Fruit fly (Drosophila melanogaster) whole organism, wandering third instar larva: ENCODE data around the gene Gycbeta100B.

Source experiments
- Abd-B ChIP-seq: fragments of >200 bp; optimal IDR thresholded peaks from 2 replicates; lab custom pipeline; 2017; ENCODE audit warnings: missing biosample characterization, missing genetic modification characterization
- CrebA ChIP-seq: fragments of 200-800 bp; sonication (Bioruptor generic); optimal IDR thresholded peaks from 2 replicates; lab custom pipeline; 2016; ENCODE audit warnings: missing biosample characterization, mild to moderate bottlenecking, missing genetic modification characterization, borderline replicate concordance
- Dfd ChIP-seq: fragments of >200 bp; optimal IDR thresholded peaks from 2 replicates; lab custom pipeline; 2017; ENCODE audit warnings: missing biosample characterization, missing genetic modification characterization
- Dif ChIP-seq: fragments of 200-275, 200-300 bp; sonication (Bioruptor generic); optimal IDR thresholded peaks from 2 replicates; lab custom pipeline; 2018; ENCODE audit warnings: missing biosample characterization, missing genetic modification characterization; ENCODE audit not compliant: partially characterized antibody
- Hnf4 ChIP-seq: fragments of 200-800 bp; sonication (Bioruptor generic); optimal IDR thresholded peaks from 2 replicates; lab custom pipeline; 2016; ENCODE audit warnings: missing biosample characterization, mild to moderate bottlenecking, missing genetic modification characterization
- Hr78 ChIP-seq: fragments of >200 bp; optimal IDR thresholded peaks from 2 replicates; lab custom pipeline; 2017; ENCODE audit warnings: missing biosample characterization, missing genetic modification characterization
- Hr83 ChIP-seq: fragments of 200-300 bp; sonication (Bioruptor generic); optimal IDR thresholded peaks from 2 replicates; lab custom pipeline; 2016; ENCODE audit warnings: missing biosample characterization, mild to moderate bottlenecking, missing genetic modification characterization, moderate library complexity; ENCODE audit not compliant: poor library complexity, severe bottlenecking
- Jra ChIP-seq: sonication (Bioruptor generic); optimal IDR thresholded peaks from 2 replicates; lab custom pipeline; 2016; ENCODE audit warnings: missing biosample characterization, missing genetic modification characterization
- Mio ChIP-seq: sonication (Bioruptor generic); optimal IDR thresholded peaks from 2 replicates; lab custom pipeline; 2016; ENCODE audit warnings: missing biosample characterization, missing genetic modification characterization
- OdsH ChIP-seq: fragments of 200-800 bp; sonication (Bioruptor generic); optimal IDR thresholded peaks from 2 replicates; lab custom pipeline; 2016; ENCODE audit warnings: missing biosample characterization, mild to moderate bottlenecking, missing genetic modification characterization
- Sp1 ChIP-seq: fragments of 200-800 bp; sonication (Bioruptor generic); optimal IDR thresholded peaks from 3 replicates; lab custom pipeline; 2019; ENCODE audit warnings: missing biosample characterization, mild to moderate bottlenecking, missing genetic modification characterization, moderate library complexity
- Vsx2 ChIP-seq: fragments of 200-300, 225-300 bp; sonication (Bioruptor generic); optimal IDR thresholded peaks from 2 replicates; lab custom pipeline; 2018; ENCODE audit warnings: missing biosample characterization, missing genetic modification characterization; ENCODE audit not compliant: partially characterized antibody
- brk ChIP-seq: fragments of 200-800 bp; sonication (Bioruptor generic); optimal IDR thresholded peaks from 2 replicates; lab custom pipeline; 2016; ENCODE audit warnings: missing biosample characterization, mild to moderate bottlenecking, missing genetic modification characterization
- dl ChIP-seq, 2 experiments: fragments of 175-275, 200-275 bp in 1 of 2; fragments of 200-275 bp in 1 of 2; sonication (Bioruptor generic); optimal IDR thresholded peaks; lab custom pipeline; 2018; ENCODE audit warnings: mild to moderate bottlenecking in 2 of 2, missing biosample characterization in 2 of 2, missing genetic modification characterization in 2 of 2, moderate library complexity in 2 of 2; ENCODE audit not compliant: partially characterized antibody in 2 of 2, insufficient read depth in 1 of 2
- dmrt93B ChIP-seq: fragments of 200-800 bp; sonication (Bioruptor generic); optimal IDR thresholded peaks from 2 replicates; lab custom pipeline; 2018; ENCODE audit warnings: missing biosample characterization, mild to moderate bottlenecking, missing genetic modification characterization
- ey ChIP-seq: fragments of 200-800 bp; sonication (Bioruptor generic); optimal IDR thresholded peaks from 2 replicates; lab custom pipeline; 2016; ENCODE audit warnings: missing biosample characterization, missing genetic modification characterization
- foxo ChIP-seq, 2 experiments: fragments of 200-800 bp; sonication (Bioruptor generic); optimal IDR thresholded peaks; 2 replicates in 1 of 2; 3 replicates in 1 of 2; lab custom pipeline; 2016 to 2017; ENCODE audit warnings: missing biosample characterization in 2 of 2, missing genetic modification characterization in 2 of 2
- h ChIP-seq: fragments of 200-800 bp; sonication (Bioruptor generic); optimal IDR thresholded peaks from 3 replicates; lab custom pipeline; 2016; ENCODE audit warnings: missing biosample characterization, mild to moderate bottlenecking, missing genetic modification characterization
- jim ChIP-seq: fragments of 175-275, 200-325 bp; sonication (Bioruptor generic); optimal IDR thresholded peaks from 2 replicates; lab custom pipeline; 2016; ENCODE audit warnings: missing biosample characterization, mild to moderate bottlenecking, missing genetic modification characterization
- lola ChIP-seq: fragments of >200 bp; optimal IDR thresholded peaks from 2 replicates; lab custom pipeline; 2017; ENCODE audit warnings: missing biosample characterization, missing genetic modification characterization
- pan ChIP-seq: fragments of >200 bp; optimal IDR thresholded peaks from 2 replicates; lab custom pipeline; 2017
- psq ChIP-seq: fragments of 200-800 bp; sonication (Bioruptor generic); optimal IDR thresholded peaks from 3 replicates; lab custom pipeline; 2017; ENCODE audit warnings: missing biosample characterization, mild to moderate bottlenecking, missing genetic modification characterization, moderate library complexity
- rgr ChIP-seq: fragments of 200-800 bp; sonication (Bioruptor generic); optimal IDR thresholded peaks from 3 replicates; lab custom pipeline; 2016; ENCODE audit warnings: missing biosample characterization, mild to moderate bottlenecking, missing genetic modification characterization
- sage ChIP-seq: fragments of 200-800 bp; sonication (Bioruptor generic); optimal IDR thresholded peaks from 2 replicates; lab custom pipeline; 2016; ENCODE audit warnings: missing biosample characterization, mild to moderate bottlenecking, missing genetic modification characterization
- sv ChIP-seq: fragments of 200-800 bp; sonication (Bioruptor generic); optimal IDR thresholded peaks from 3 replicates; lab custom pipeline; 2016; ENCODE audit warnings: missing biosample characterization, missing genetic modification characterization
- usp ChIP-seq: fragments of >200 bp; optimal IDR thresholded peaks from 2 replicates; lab custom pipeline; 2017; ENCODE audit warnings: missing biosample characterization, missing genetic modification characterization
- woc ChIP-seq: sonication (Bioruptor generic); optimal IDR thresholded peaks from 2 replicates; lab custom pipeline; 2016; ENCODE audit warnings: missing biosample characterization, mild to moderate bottlenecking, missing genetic modification characterization

Gycbeta100B gene

dm6 chr3R:31097221-31097620 lies 37.0 kb upstream of the Gycbeta100B start, which contains the start of gene CG11317:
Gene CG11317 (minus strand): TSS chr3R:31097321.
- TF ChIP-seq usp (GFP tag; lab: Kevin White, UChicago) (no peak), Sp1 (GFP tag; lab: Kevin White, UChicago) (no peak), Hr83 (GFP tag; lab: Kevin White, UChicago) (no peak), Jra (GFP tag; lab: Kevin White, UChicago) (no peak), lola (no peak), Hr78 (GFP tag; lab: Kevin White, UChicago) (no peak), h (GFP tag; lab: Kevin White, UChicago) (no peak), woc (GFP tag; lab: Kevin White, UChicago) (no peak), sage (GFP tag; lab: Kevin White, UChicago) (no peak), Hnf4 (GFP tag; lab: Kevin White, UChicago) (no peak), Vsx2 (GFP tag; lab: Kevin White, UChicago) (no peak)

- TF ChIP-seq brk (GFP tag; lab: Kevin White, UChicago) (no peak), Hnf4 (GFP tag; lab: Kevin White, UChicago) (no peak), Mio (GFP tag; lab: Kevin White, UChicago) (no peak), foxo (GFP tag; optimal IDR thresholded peaks at IDR 0.05; lab: Kevin White, UChicago) (no peak)
These were observed 33.1 kb upstream of the Gycbeta100B start, which contains the start of gene CG15553 for dm6 chr3R:31101069-31101468. Gene CG15553 (minus strand): TSS chr3R:31101169.

dm6 chr3R:31109126-31109525 lies 25.1 kb upstream of the Gycbeta100B start, which contains the start of gene Mayo:
Gene Mayo (minus strand): TSS chr3R:31109191.
- TF ChIP-seq Sp1 (GFP tag; lab: Kevin White, UChicago) (no peak), h (GFP tag; lab: Kevin White, UChicago) (peak; percentile 16), Abd-B (GFP tag; lab: Kevin White, UChicago) (no peak), usp (GFP tag; lab: Kevin White, UChicago) (no peak)

- no peak for TF ChIP-seq Dif (GFP tag; lab: Kevin White, UChicago)
- no peak for TF ChIP-seq ey (GFP tag; lab: Kevin White, UChicago)
- TF ChIP-seq dmrt93B (GFP tag; lab: Kevin White, UChicago): no peak
- no peak for TF ChIP-seq dl (GFP tag; optimal IDR thresholded peaks at IDR 0.05; lab: Kevin White, UChicago; ENCODE audit: insufficient read depth in 1 of 2, partially characterized antibody in 2 of 2)
- TF ChIP-seq CrebA (GFP tag; lab: Kevin White, UChicago): no peak
- no peak for TF ChIP-seq jim
- TF ChIP-seq Dfd: peak; percentile 69
These were observed 14.3 kb upstream of the Gycbeta100B start for dm6 chr3R:31119854-31120423.

dm6 chr3R:31123315-31123714 lies 10.9 kb upstream of the Gycbeta100B start, which contains the start of gene Prosalpha3T:
Gene Prosalpha3T (minus strand): TSS chr3R:31123415.
- TF ChIP-seq psq (GFP tag; lab: Kevin White, UChicago): no peak
- TF ChIP-seq sv (GFP tag; lab: Kevin White, UChicago): no peak
- TF ChIP-seq h (GFP tag; lab: Kevin White, UChicago): no peak
- TF ChIP-seq rgr (GFP tag; lab: Kevin White, UChicago): no peak
- no peak for TF ChIP-seq OdsH
- TF ChIP-seq usp (GFP tag; lab: Kevin White, UChicago): no peak
- no peak for TF ChIP-seq lola
- no peak for TF ChIP-seq dmrt93B (GFP tag; lab: Kevin White, UChicago)

dm6 chr3R:31125746-31126199 lies 8.4 kb upstream of the Gycbeta100B start, which contains the start of gene CG15554:
Gene CG15554 (plus strand): TSS chr3R:31126149.
- TF ChIP-seq pan (no peak), psq (GFP tag; lab: Kevin White, UChicago) (no peak), sage (GFP tag; lab: Kevin White, UChicago) (no peak), usp (GFP tag; lab: Kevin White, UChicago) (no peak), rgr (GFP tag; lab: Kevin White, UChicago) (no peak), dmrt93B (GFP tag; lab: Kevin White, UChicago) (no peak)
